Fruit fly (Drosophila melanogaster) whole organism, wandering third instar larva: ENCODE data around the gene CG3061.

Source experiments
- Abd-B ChIP-seq: fragments of >200 bp; optimal IDR thresholded peaks from 2 replicates; lab custom pipeline; 2017; ENCODE audit warnings: missing biosample characterization, missing genetic modification characterization
- CG32264 ChIP-seq: fragments of 200-800 bp; sonication (Bioruptor generic); optimal IDR thresholded peaks from 2 replicates; lab custom pipeline; 2016; ENCODE audit warnings: missing biosample characterization, missing genetic modification characterization
- CG9705 ChIP-seq: fragments of 200-800 bp; sonication (Bioruptor generic); optimal IDR thresholded peaks from 2 replicates; lab custom pipeline; 2018; ENCODE audit warnings: missing biosample characterization, mild to moderate bottlenecking, missing genetic modification characterization
- CrebA ChIP-seq: fragments of 200-800 bp; sonication (Bioruptor generic); optimal IDR thresholded peaks from 2 replicates; lab custom pipeline; 2016; ENCODE audit warnings: missing biosample characterization, mild to moderate bottlenecking, missing genetic modification characterization, borderline replicate concordance
- Dfd ChIP-seq: fragments of >200 bp; optimal IDR thresholded peaks from 2 replicates; lab custom pipeline; 2017; ENCODE audit warnings: missing biosample characterization, missing genetic modification characterization
- Dif ChIP-seq: fragments of 200-275, 200-300 bp; sonication (Bioruptor generic); optimal IDR thresholded peaks from 2 replicates; lab custom pipeline; 2018; ENCODE audit warnings: missing biosample characterization, missing genetic modification characterization; ENCODE audit not compliant: partially characterized antibody
- GATAd ChIP-seq: sonication (Bioruptor generic); optimal IDR thresholded peaks from 2 replicates; lab custom pipeline; 2016; ENCODE audit warnings: missing biosample characterization, missing genetic modification characterization
- HLH106 ChIP-seq: fragments of 200-800 bp; optimal IDR thresholded peaks from 3 replicates; lab custom pipeline; 2019; ENCODE audit warnings: missing biosample characterization, mild to moderate bottlenecking, missing genetic modification characterization, moderate library complexity
- Hnf4 ChIP-seq: fragments of 200-800 bp; sonication (Bioruptor generic); optimal IDR thresholded peaks from 2 replicates; lab custom pipeline; 2016; ENCODE audit warnings: missing biosample characterization, mild to moderate bottlenecking, missing genetic modification characterization
- Hr78 ChIP-seq: fragments of >200 bp; optimal IDR thresholded peaks from 2 replicates; lab custom pipeline; 2017; ENCODE audit warnings: missing biosample characterization, missing genetic modification characterization
- Hr83 ChIP-seq: fragments of 200-300 bp; sonication (Bioruptor generic); optimal IDR thresholded peaks from 2 replicates; lab custom pipeline; 2016; ENCODE audit warnings: missing biosample characterization, mild to moderate bottlenecking, missing genetic modification characterization, moderate library complexity; ENCODE audit not compliant: poor library complexity, severe bottlenecking
- Jra ChIP-seq: sonication (Bioruptor generic); optimal IDR thresholded peaks from 2 replicates; lab custom pipeline; 2016; ENCODE audit warnings: missing biosample characterization, missing genetic modification characterization
- Mio ChIP-seq: sonication (Bioruptor generic); optimal IDR thresholded peaks from 2 replicates; lab custom pipeline; 2016; ENCODE audit warnings: missing biosample characterization, missing genetic modification characterization
- Myc ChIP-seq: fragments of >200 bp; optimal IDR thresholded peaks from 2 replicates; lab custom pipeline; 2017
- N ChIP-seq: fragments of >200 bp; optimal IDR thresholded peaks from 2 replicates; lab custom pipeline; 2018; ENCODE audit warnings: missing biosample characterization, missing external identifiers, missing genetic modification characterization
- OdsH ChIP-seq: fragments of 200-800 bp; sonication (Bioruptor generic); optimal IDR thresholded peaks from 2 replicates; lab custom pipeline; 2016; ENCODE audit warnings: missing biosample characterization, mild to moderate bottlenecking, missing genetic modification characterization
- Rel ChIP-seq, 2 experiments: fragments of 200-800 bp; sonication (Bioruptor generic) in 1 of 2; optimal IDR thresholded peaks; 2 replicates in 1 of 2; 3 replicates in 1 of 2; lab custom pipeline; 2016 to 2019; ENCODE audit warnings: mild to moderate bottlenecking in 2 of 2, missing biosample characterization in 2 of 2, missing genetic modification characterization in 2 of 2, moderate library complexity in 1 of 2
- Sp1 ChIP-seq: fragments of 200-800 bp; sonication (Bioruptor generic); optimal IDR thresholded peaks from 3 replicates; lab custom pipeline; 2019; ENCODE audit warnings: missing biosample characterization, mild to moderate bottlenecking, missing genetic modification characterization, moderate library complexity
- Vsx2 ChIP-seq: fragments of 200-300, 225-300 bp; sonication (Bioruptor generic); optimal IDR thresholded peaks from 2 replicates; lab custom pipeline; 2018; ENCODE audit warnings: missing biosample characterization, missing genetic modification characterization; ENCODE audit not compliant: partially characterized antibody
- br ChIP-seq: fragments of 200-800 bp; sonication (Bioruptor generic); optimal IDR thresholded peaks from 2 replicates; lab custom pipeline; 2016; ENCODE audit warnings: missing biosample characterization, missing genetic modification characterization
- brk ChIP-seq: fragments of 200-800 bp; sonication (Bioruptor generic); optimal IDR thresholded peaks from 2 replicates; lab custom pipeline; 2016; ENCODE audit warnings: missing biosample characterization, mild to moderate bottlenecking, missing genetic modification characterization
- dl ChIP-seq, 2 experiments: fragments of 175-275, 200-275 bp in 1 of 2; fragments of 200-275 bp in 1 of 2; sonication (Bioruptor generic); optimal IDR thresholded peaks; lab custom pipeline; 2018; ENCODE audit warnings: mild to moderate bottlenecking in 2 of 2, missing biosample characterization in 2 of 2, missing genetic modification characterization in 2 of 2, moderate library complexity in 2 of 2; ENCODE audit not compliant: partially characterized antibody in 2 of 2, insufficient read depth in 1 of 2
- dmrt93B ChIP-seq: fragments of 200-800 bp; sonication (Bioruptor generic); optimal IDR thresholded peaks from 2 replicates; lab custom pipeline; 2018; ENCODE audit warnings: missing biosample characterization, mild to moderate bottlenecking, missing genetic modification characterization
- dsf ChIP-seq: sonication (Bioruptor generic); optimal IDR thresholded peaks from 2 replicates; lab custom pipeline; 2016; ENCODE audit warnings: missing biosample characterization, missing genetic modification characterization, borderline replicate concordance
- ey ChIP-seq: fragments of 200-800 bp; sonication (Bioruptor generic); optimal IDR thresholded peaks from 2 replicates; lab custom pipeline; 2016; ENCODE audit warnings: missing biosample characterization, missing genetic modification characterization
- foxo ChIP-seq, 2 experiments: fragments of 200-800 bp; sonication (Bioruptor generic); optimal IDR thresholded peaks; 2 replicates in 1 of 2; 3 replicates in 1 of 2; lab custom pipeline; 2016 to 2017; ENCODE audit warnings: missing biosample characterization in 2 of 2, missing genetic modification characterization in 2 of 2
- fru ChIP-seq: fragments of 200-800 bp; sonication (Bioruptor generic); optimal IDR thresholded peaks from 3 replicates; lab custom pipeline; 2016; ENCODE audit warnings: missing biosample characterization, mild to moderate bottlenecking, missing genetic modification characterization
- h ChIP-seq: fragments of 200-800 bp; sonication (Bioruptor generic); optimal IDR thresholded peaks from 3 replicates; lab custom pipeline; 2016; ENCODE audit warnings: missing biosample characterization, mild to moderate bottlenecking, missing genetic modification characterization
- jim ChIP-seq: fragments of 175-275, 200-325 bp; sonication (Bioruptor generic); optimal IDR thresholded peaks from 2 replicates; lab custom pipeline; 2016; ENCODE audit warnings: missing biosample characterization, mild to moderate bottlenecking, missing genetic modification characterization
- lola ChIP-seq: fragments of >200 bp; optimal IDR thresholded peaks from 2 replicates; lab custom pipeline; 2017; ENCODE audit warnings: missing biosample characterization, missing genetic modification characterization
- pan ChIP-seq: fragments of >200 bp; optimal IDR thresholded peaks from 2 replicates; lab custom pipeline; 2017
- psq ChIP-seq: fragments of 200-800 bp; sonication (Bioruptor generic); optimal IDR thresholded peaks from 3 replicates; lab custom pipeline; 2017; ENCODE audit warnings: missing biosample characterization, mild to moderate bottlenecking, missing genetic modification characterization, moderate library complexity
- rgr ChIP-seq: fragments of 200-800 bp; sonication (Bioruptor generic); optimal IDR thresholded peaks from 3 replicates; lab custom pipeline; 2016; ENCODE audit warnings: missing biosample characterization, mild to moderate bottlenecking, missing genetic modification characterization
- sage ChIP-seq: fragments of 200-800 bp; sonication (Bioruptor generic); optimal IDR thresholded peaks from 2 replicates; lab custom pipeline; 2016; ENCODE audit warnings: missing biosample characterization, mild to moderate bottlenecking, missing genetic modification characterization
- sv ChIP-seq: fragments of 200-800 bp; sonication (Bioruptor generic); optimal IDR thresholded peaks from 3 replicates; lab custom pipeline; 2016; ENCODE audit warnings: missing biosample characterization, missing genetic modification characterization
- tai ChIP-seq: sonication (Bioruptor generic); optimal IDR thresholded peaks from 2 replicates; lab custom pipeline; 2016; ENCODE audit warnings: missing biosample characterization, missing genetic modification characterization
- usp ChIP-seq: fragments of >200 bp; optimal IDR thresholded peaks from 2 replicates; lab custom pipeline; 2017; ENCODE audit warnings: missing biosample characterization, missing genetic modification characterization
- woc ChIP-seq: sonication (Bioruptor generic); optimal IDR thresholded peaks from 2 replicates; lab custom pipeline; 2016; ENCODE audit warnings: missing biosample characterization, mild to moderate bottlenecking, missing genetic modification characterization

The CG3061 gene

dm6 chr3R:14019407-14020050, 12.6 kb upstream of the CG3061 start:
- no peak for TF ChIP-seq Myc (lab: Kevin White, UChicago)

- TF ChIP-seq Hr78 (GFP tag; lab: Kevin White, UChicago) (no peak), dl (GFP tag; optimal IDR thresholded peaks at IDR 0.05; lab: Kevin White, UChicago; ENCODE audit: insufficient read depth in 1 of 2, partially characterized antibody in 2 of 2) (no peak), tai (GFP tag; lab: Kevin White, UChicago) (no peak), dmrt93B (GFP tag; lab: Kevin White, UChicago) (no peak)
Measured at dm6 chr3R:14020345-14021001, 11.7 kb upstream of the CG3061 start.

- TF ChIP-seq Rel (GFP tag; optimal IDR thresholded peaks at IDR 0.05; lab: Kevin White, UChicago) (peak; percentile 34), Rel (tag; optimal IDR thresholded peaks at IDR 0.05; lab: Kevin White, UChicago) (peak; percentile 24), brk (GFP tag; lab: Kevin White, UChicago) (peak; percentile 29), Hr83 (GFP tag; lab: Kevin White, UChicago) (no peak), Dif (no peak), tai (GFP tag; lab: Kevin White, UChicago) (no peak), Hr78 (GFP tag; lab: Kevin White, UChicago) (no peak), fru (no peak), Sp1 (GFP tag; lab: Kevin White, UChicago) (peak; percentile 30), dmrt93B (GFP tag; lab: Kevin White, UChicago) (no peak), Myc (lab: Kevin White, UChicago) (no peak), lola (GFP tag; lab: Kevin White, UChicago) (no peak)
Measured at dm6 chr3R:14024187-14024918, 7.8 kb upstream of the CG3061 start.

dm6 chr3R:14024919-14025387, 7.2 kb upstream of the CG3061 start:
- TF ChIP-seq Mio, result peak; percentile 14
- TF ChIP-seq dl (GFP tag; optimal IDR thresholded peaks at IDR 0.05; lab: Kevin White, UChicago; ENCODE audit: insufficient read depth in 1 of 2, partially characterized antibody in 2 of 2), result no peak
- TF ChIP-seq OdsH, result peak; percentile 50
- peak; percentile 15 for TF ChIP-seq woc (GFP tag; lab: Kevin White, UChicago)
- TF ChIP-seq Myc (lab: Kevin White, UChicago), result no peak
- TF ChIP-seq tai (GFP tag; lab: Kevin White, UChicago), result peak; percentile 23
- peak; percentile 2 for TF ChIP-seq psq (GFP tag; lab: Kevin White, UChicago)
- peak; percentile 14 for TF ChIP-seq Jra (GFP tag; lab: Kevin White, UChicago)
- no peak for TF ChIP-seq Vsx2 (GFP tag; lab: Kevin White, UChicago)
- TF ChIP-seq rgr (GFP tag; lab: Kevin White, UChicago), result peak; percentile 53
- peak; percentile 38 for TF ChIP-seq CG9705 (GFP tag; lab: Kevin White, UChicago)
- TF ChIP-seq pan (lab: Kevin White, UChicago), result no peak
- TF ChIP-seq GATAd (GFP tag; lab: Kevin White, UChicago), result no peak
- TF ChIP-seq Abd-B, result no peak
- peak; percentile 67 to 70 for TF ChIP-seq foxo (GFP tag; optimal IDR thresholded peaks at IDR 0.05; lab: Kevin White, UChicago)
- TF ChIP-seq CrebA (GFP tag; lab: Kevin White, UChicago), result no peak
- no peak for TF ChIP-seq lola (GFP tag; lab: Kevin White, UChicago)
- no peak for TF ChIP-seq usp (GFP tag; lab: Kevin White, UChicago)
- peak; percentile 27 for TF ChIP-seq sage (GFP tag; lab: Kevin White, UChicago)
- peak; percentile 21 for TF ChIP-seq dmrt93B (GFP tag; lab: Kevin White, UChicago)
- no peak for TF ChIP-seq CG32264 (GFP tag; lab: Kevin White, UChicago)
- peak; percentile 74 for TF ChIP-seq Hnf4 (GFP tag; lab: Kevin White, UChicago)
- TF ChIP-seq h, result peak; percentile 77
- TF ChIP-seq Hr83 (GFP tag; lab: Kevin White, UChicago), result peak; percentile 29
- TF ChIP-seq Dfd (GFP tag; lab: Kevin White, UChicago), result no peak
- peak; percentile 51 for TF ChIP-seq HLH106 (tag; lab: Kevin White, UChicago)
- TF ChIP-seq Sp1 (GFP tag; lab: Kevin White, UChicago), result peak; percentile 55
- TF ChIP-seq dsf, result no peak
- TF ChIP-seq brk (GFP tag; lab: Kevin White, UChicago), result peak; percentile 13
- peak; percentile 82 for TF ChIP-seq br (GFP tag; lab: Kevin White, UChicago)
- peak; percentile 13 for TF ChIP-seq sv (GFP tag; lab: Kevin White, UChicago)
- no peak for TF ChIP-seq Dif
- TF ChIP-seq jim (GFP tag; lab: Kevin White, UChicago), result peak; percentile 3
- TF ChIP-seq Hr78 (GFP tag; lab: Kevin White, UChicago), result no peak
- no peak for TF ChIP-seq N (GFP tag; lab: Kevin White, UChicago)
- TF ChIP-seq fru, result peak; percentile 67
- TF ChIP-seq ey (GFP tag; lab: Kevin White, UChicago), result peak; percentile 55
